Worm (Caenorhabditis elegans): ENCODE data around the gene srd-18.

ce11 chrV:13410688-13411087 lies 16.0 kb downstream of the srd-18 start, which contains the start of gene F53F1.4:
- no peak for TF ChIP-seq unc-62 (GFP tag; optimal IDR thresholded peaks at IDR 0.05 in 1 of 2)
- TF ChIP-seq unc-62 (tag; optimal IDR thresholded peaks at IDR 0.05) = no peak
- TF ChIP-seq fos-1 (tag; optimal IDR thresholded peaks at IDR 0.05) = no peak
- no peak for TF ChIP-seq php-3 (GFP tag; IDR thresholded peaks at IDR 0.05)
- no peak for TF ChIP-seq R02D3.7 (tag; optimal IDR thresholded peaks at IDR 0.05)
- no peak for TF ChIP-seq aha-1 (tag)
- no peak for TF ChIP-seq lin-15B (tag; optimal IDR thresholded peaks at IDR 0.05)
- no peak for TF ChIP-seq snpc-4 (tag; optimal IDR thresholded peaks at IDR 0.05)
- TF ChIP-seq attf-4 (tag; optimal IDR thresholded peaks at IDR 0.05) = no peak
- no peak for TF ChIP-seq ama-1 (optimal IDR thresholded peaks at IDR 0.05)
- TF ChIP-seq lsy-2 (tag; optimal IDR thresholded peaks at IDR 0.05) = no peak

All from whole organism, L4 larva.